Worm (Caenorhabditis elegans): ENCODE data around the gene osm-11.

ce11 chrX:17419813-17420584, 1.4 kb downstream of the osm-11 start:
- TF ChIP-seq T22C8.4 (GFP tag; IDR thresholded peaks at IDR 0.05), result no peak
- no peak for TF ChIP-seq med-1 (GFP tag; optimal IDR thresholded peaks at IDR 0.05; ENCODE audit: insufficient read depth)
